Fruit fly (Drosophila melanogaster): ENCODE results near the gene CG17959.

Gene CG17959

DNA sequence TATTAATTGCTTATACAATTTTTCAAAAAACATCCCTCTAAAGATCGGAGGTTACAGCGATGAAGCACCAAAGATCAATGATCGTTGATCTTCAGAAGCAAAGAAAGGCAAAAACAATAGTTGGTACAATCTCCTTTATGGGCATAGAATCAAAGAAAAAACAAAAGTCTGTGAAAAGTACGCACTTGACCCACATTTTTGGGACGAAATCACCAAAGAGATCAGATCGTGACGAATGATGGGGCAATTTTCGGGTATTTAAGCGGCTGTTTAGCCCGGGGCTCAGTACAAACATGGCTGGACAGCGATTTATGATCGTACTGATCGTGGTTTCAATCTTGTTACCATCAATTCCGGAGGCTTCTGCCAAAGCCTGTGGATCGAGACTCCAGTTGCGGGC, at the start of gene CG17959:
Gene CG17959 (plus strand): TSS at position 301 of the 400 bp plus-strand sequence.
- TF ChIP-seq insv (optimal IDR thresholded peaks at IDR 0.05) = no peak
- no peak for TF ChIP-seq Myc (optimal IDR thresholded peaks at IDR 0.05)
- TF ChIP-seq ttk (optimal IDR thresholded peaks at IDR 0.05) = no peak
- no peak for TF ChIP-seq h (optimal IDR thresholded peaks at IDR 0.05)
- no peak for TF ChIP-seq psq (optimal IDR thresholded peaks at IDR 0.05)
- TF ChIP-seq Sin3A (optimal IDR thresholded peaks at IDR 0.05) = no peak

DNA sequence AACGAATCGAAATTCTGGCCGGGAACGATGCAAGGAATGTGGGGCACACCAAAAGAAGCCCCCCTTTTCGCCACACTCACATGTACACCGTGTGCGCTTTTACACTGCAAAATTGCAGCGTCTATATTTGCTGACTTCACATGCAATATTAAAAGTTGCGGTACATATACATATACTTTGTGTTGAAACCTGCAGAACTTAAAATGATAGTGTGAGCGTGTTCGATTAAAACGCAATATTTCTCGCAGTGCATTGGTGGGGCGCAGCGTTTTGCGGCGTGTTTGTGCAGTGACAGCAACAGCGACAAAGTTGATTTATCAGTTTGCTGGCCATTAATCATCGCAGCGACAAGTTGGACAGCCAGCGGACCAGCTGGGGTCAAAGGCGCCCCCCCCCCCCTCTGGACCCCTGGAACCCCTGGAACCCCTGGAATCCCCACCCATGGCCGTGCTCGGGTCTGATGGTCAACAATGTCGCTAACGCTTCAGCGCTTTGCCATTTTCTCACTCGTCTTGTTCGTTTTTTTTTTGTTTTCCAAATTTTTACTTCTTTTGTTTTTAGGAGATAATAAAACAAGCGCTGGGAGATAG, 39.7 kb upstream of the CG17959 start:
- TF ChIP-seq ttk (optimal IDR thresholded peaks at IDR 0.05) (no peak), Sin3A (optimal IDR thresholded peaks at IDR 0.05) (no peak), h (optimal IDR thresholded peaks at IDR 0.05) (no peak), psq (optimal IDR thresholded peaks at IDR 0.05) (no peak), Myc (optimal IDR thresholded peaks at IDR 0.05) (no peak)

DNA sequence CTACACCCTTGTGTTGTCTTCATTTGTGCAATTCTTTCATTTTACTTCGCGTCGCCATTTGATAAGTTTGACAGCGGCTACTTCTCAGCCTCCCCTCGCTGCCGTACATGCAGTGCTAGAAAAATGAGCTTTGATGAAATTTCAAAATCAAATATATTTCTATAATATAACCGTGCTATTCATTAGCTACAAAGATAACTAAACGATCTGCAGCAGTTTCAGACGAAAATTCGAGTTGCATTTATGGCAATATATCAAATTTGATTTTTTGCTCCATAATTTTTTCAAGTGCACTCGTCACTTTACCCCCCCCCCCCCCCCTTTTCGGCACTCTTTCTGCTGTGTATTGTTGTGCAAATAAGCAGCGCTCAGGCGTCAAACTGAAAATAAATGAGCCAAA, 34.3 kb upstream of the CG17959 start:
- no peak for TF ChIP-seq insv (optimal IDR thresholded peaks at IDR 0.05)
- TF ChIP-seq h (optimal IDR thresholded peaks at IDR 0.05) = no peak
- no peak for TF ChIP-seq Sin3A (optimal IDR thresholded peaks at IDR 0.05)
- TF ChIP-seq ttk (optimal IDR thresholded peaks at IDR 0.05) = no peak
- TF ChIP-seq psq (optimal IDR thresholded peaks at IDR 0.05) = no peak
- no peak for TF ChIP-seq Myc (optimal IDR thresholded peaks at IDR 0.05)

DNA sequence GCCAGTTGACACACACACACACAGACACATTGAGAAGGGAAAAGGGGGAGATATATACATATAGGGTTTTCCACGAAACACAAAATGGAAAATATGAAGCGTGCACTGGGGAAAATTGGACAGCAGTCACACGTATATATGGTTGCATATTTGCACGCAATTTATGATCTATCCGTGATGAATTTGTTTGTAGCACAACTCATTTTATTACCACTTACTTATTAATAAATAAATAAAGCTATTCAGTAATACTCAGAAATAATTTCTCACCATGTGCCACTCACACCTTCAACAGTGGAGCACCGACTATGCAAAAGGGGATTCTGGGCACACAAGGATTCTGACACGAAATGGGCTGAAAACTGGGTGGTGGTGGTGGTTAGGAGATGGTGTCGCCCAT, 32.8 kb upstream of the CG17959 start:
- TF ChIP-seq ttk (optimal IDR thresholded peaks at IDR 0.05) (no peak), insv (optimal IDR thresholded peaks at IDR 0.05) (no peak), Sin3A (optimal IDR thresholded peaks at IDR 0.05) (no peak), psq (optimal IDR thresholded peaks at IDR 0.05) (no peak), Myc (optimal IDR thresholded peaks at IDR 0.05) (no peak), h (optimal IDR thresholded peaks at IDR 0.05) (no peak)

DNA sequence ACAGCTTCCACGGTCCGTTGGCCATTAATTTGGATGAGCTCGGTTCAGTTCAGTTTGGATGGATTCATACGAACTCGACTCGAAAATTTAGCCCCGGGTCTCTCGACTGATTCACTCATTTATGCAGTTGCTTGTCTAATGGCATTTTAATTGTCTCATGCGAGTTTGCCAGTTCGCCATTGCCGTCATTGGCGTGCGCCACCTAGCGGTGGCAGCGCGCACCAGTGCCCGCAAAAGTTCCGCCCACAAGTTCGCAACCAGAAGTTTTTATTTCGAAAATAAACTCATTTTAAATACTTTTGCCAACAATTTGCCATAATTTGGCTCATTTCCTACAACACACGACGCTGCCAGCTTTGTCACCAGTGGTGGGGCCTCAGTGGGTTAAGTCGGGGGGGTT, 31.8 kb upstream of the CG17959 start:
- TF ChIP-seq insv (optimal IDR thresholded peaks at IDR 0.05) (no peak), Sin3A (optimal IDR thresholded peaks at IDR 0.05) (no peak), ttk (optimal IDR thresholded peaks at IDR 0.05) (no peak), psq (optimal IDR thresholded peaks at IDR 0.05) (no peak), h (optimal IDR thresholded peaks at IDR 0.05) (no peak), Myc (optimal IDR thresholded peaks at IDR 0.05) (no peak)

DNA sequence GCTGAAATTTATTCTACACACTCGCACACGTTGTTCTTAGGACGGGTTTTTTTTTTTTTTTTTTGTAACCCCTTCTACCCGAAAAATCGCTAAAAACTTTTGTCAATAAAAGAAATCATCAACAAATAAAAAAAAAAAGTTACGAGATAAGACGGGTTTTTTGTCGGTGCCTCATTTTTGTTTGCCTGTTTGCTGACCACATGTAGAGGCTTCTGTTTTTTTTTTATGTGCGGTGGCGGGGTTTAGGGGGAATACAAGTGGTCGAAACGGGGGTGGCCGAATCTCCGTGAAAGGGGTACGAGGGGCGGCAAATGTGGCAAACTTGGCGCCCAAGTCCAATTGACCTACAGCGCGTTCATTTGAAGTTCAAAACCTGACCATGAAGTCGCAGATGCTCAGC, 28.3 kb upstream of the CG17959 start:
- TF ChIP-seq ttk (optimal IDR thresholded peaks at IDR 0.05) = no peak
- no peak for TF ChIP-seq h (optimal IDR thresholded peaks at IDR 0.05)
- no peak for TF ChIP-seq Sin3A (optimal IDR thresholded peaks at IDR 0.05)
- no peak for TF ChIP-seq psq (optimal IDR thresholded peaks at IDR 0.05)
- TF ChIP-seq insv (optimal IDR thresholded peaks at IDR 0.05) = no peak
- no peak for TF ChIP-seq Myc (optimal IDR thresholded peaks at IDR 0.05)

DNA sequence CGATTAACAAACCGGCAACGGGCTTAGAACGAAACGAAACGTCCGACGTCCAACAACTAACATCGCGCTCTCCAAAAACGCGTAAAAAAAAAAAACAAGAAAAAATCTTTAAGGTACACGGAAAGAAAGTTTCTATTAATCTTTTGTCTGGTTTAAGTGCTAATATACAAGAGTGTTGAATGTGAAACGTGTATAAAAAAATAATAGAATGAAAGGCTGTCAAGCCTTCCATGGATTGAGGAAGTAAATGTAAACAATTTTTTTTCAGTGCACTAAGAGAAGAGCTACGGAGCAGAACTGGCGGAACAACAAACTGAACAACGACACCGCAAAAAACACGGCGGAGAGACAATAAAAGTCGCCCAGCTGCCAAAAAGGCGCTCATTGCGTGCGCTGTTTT, 27.2 kb upstream of the CG17959 start, which contains the start of gene CG3588:
Gene CG3588 (plus strand): TSS at position 29 of the 400 bp plus-strand sequence.
- no peak for TF ChIP-seq h (optimal IDR thresholded peaks at IDR 0.05)
- TF ChIP-seq Myc (optimal IDR thresholded peaks at IDR 0.05) = no peak
- TF ChIP-seq ttk (optimal IDR thresholded peaks at IDR 0.05) = no peak
- no peak for TF ChIP-seq psq (optimal IDR thresholded peaks at IDR 0.05)
- TF ChIP-seq insv (optimal IDR thresholded peaks at IDR 0.05) = no peak
- no peak for TF ChIP-seq Sin3A (optimal IDR thresholded peaks at IDR 0.05)

DNA sequence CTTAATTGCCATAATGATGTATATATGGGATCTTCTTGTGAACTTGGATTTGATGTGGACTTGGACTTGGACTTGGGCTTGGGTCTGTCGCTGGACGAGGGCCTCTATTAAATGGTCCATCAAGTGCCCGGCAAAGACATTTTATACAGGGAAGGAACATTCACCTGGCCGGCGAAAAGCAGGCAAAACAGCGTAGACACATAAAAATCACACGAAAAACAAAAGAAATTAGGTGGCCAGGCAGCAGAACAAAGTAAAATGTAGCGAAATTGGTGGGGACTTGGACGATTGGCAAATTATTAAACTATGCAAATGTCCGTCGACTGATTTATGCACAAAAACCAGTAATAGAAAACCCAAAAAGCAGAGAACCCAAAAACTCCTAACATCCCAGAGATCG, 19.7 kb upstream of the CG17959 start, which contains the start of gene CG14424:
Gene CG14424 (minus strand): TSS at position 101 of the 400 bp plus-strand sequence.
- TF ChIP-seq Sin3A (optimal IDR thresholded peaks at IDR 0.05) = no peak
- no peak for TF ChIP-seq psq (optimal IDR thresholded peaks at IDR 0.05)
- no peak for TF ChIP-seq h (optimal IDR thresholded peaks at IDR 0.05)
- TF ChIP-seq ttk (optimal IDR thresholded peaks at IDR 0.05) = no peak
- TF ChIP-seq insv (optimal IDR thresholded peaks at IDR 0.05) = no peak
- TF ChIP-seq Myc (optimal IDR thresholded peaks at IDR 0.05) = no peak

DNA sequence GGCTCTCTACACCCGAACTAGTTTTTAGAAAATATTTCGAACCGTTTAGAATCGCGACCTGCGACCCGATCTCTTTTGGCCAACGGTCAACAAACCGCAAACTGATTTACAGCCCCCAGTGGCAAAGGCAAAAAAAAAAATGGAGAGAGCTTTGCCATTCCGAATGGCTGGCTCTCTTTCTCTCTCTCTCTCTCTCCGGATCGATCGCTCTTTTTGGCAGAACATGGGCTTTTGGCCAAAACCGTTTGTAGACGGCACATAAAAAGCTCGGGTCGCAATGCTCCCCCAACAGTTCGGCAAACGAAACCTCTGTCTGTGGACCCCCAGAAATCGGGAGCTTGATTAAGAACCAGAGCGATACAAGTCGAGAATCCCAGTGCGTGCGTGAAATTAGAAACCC, 17.4 kb upstream of the CG17959 start, which contains the start of gene CG32793:
Gene CG32793 (plus strand): TSS at position 301 of the 400 bp plus-strand sequence.
- TF ChIP-seq Myc (optimal IDR thresholded peaks at IDR 0.05) (no peak), psq (optimal IDR thresholded peaks at IDR 0.05) (no peak)

DNA sequence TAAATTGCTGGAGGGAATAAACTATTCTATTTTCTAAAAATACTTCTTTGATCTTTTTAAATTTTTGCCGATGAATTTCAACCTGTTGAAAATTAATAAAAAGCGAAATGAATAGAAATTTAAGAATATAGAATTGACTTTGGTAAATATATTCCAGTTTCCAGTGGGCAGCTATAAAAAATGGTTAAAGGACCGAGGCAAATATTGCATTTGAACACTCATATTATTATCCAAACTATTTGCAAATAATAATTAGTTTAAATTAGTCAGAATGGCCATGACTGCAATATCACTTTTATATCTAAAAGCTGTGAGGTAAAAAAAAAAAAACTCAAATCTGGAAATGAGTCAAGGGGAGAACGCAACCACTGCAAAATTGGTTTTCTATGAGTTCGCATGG, 12.1 kb upstream of the CG17959 start, which contains the start of gene CG3592:
Gene CG3592 (plus strand): TSS at position 301 of the 400 bp plus-strand sequence.
- TF ChIP-seq ttk (optimal IDR thresholded peaks at IDR 0.05) (no peak), psq (optimal IDR thresholded peaks at IDR 0.05) (no peak), insv (optimal IDR thresholded peaks at IDR 0.05) (no peak), Myc (optimal IDR thresholded peaks at IDR 0.05) (no peak), Sin3A (optimal IDR thresholded peaks at IDR 0.05) (no peak), h (optimal IDR thresholded peaks at IDR 0.05) (no peak)

DNA sequence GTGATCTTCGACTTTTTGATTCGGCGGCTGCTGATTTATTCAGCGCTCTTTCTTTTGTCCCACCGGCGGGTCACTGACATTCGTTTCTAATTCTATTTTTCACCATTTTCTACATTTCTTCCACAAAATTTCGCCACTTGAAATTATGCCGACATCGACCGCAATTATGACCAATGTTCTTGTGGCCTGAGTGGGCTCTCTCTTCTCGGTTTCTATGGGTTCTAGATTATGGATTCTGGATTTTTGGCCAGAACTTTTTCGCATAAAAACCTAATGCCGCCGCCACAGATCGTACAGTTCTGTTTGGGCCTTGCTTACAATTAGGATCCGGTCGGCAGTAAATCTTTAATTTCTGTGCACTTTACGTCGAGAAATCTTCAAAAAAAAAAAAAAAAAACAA, 10.2 kb upstream of the CG17959 start, which contains the start of gene CG3598:
Gene CG3598 (plus strand): TSS at position 301 of the 400 bp plus-strand sequence.
- TF ChIP-seq psq (optimal IDR thresholded peaks at IDR 0.05) (no peak), h (optimal IDR thresholded peaks at IDR 0.05) (no peak)

DNA sequence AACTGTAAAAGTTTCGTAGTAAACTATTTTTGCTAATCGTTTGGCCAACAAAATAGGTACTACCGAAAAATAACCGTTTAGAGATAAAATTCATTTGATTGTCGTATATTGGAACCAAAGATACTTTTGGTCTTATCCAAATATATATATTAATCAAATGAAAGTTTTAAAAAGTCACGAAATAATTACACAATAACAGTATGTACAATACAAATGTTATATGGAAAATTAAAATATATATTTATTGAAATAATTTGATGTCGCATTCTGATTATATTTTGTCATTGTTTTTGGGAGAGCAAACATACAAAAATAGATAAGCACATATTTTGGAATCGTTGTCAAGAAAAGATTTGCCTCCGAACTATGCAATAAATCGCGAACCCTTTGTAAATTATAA, 8.3 kb upstream of the CG17959 start, which contains the start of gene CG14420:
Gene CG14420 (plus strand): TSS at position 301 of the 400 bp plus-strand sequence.
- TF ChIP-seq Sin3A (optimal IDR thresholded peaks at IDR 0.05) (no peak), h (optimal IDR thresholded peaks at IDR 0.05) (no peak), psq (optimal IDR thresholded peaks at IDR 0.05) (no peak), Myc (optimal IDR thresholded peaks at IDR 0.05) (no peak)

DNA sequence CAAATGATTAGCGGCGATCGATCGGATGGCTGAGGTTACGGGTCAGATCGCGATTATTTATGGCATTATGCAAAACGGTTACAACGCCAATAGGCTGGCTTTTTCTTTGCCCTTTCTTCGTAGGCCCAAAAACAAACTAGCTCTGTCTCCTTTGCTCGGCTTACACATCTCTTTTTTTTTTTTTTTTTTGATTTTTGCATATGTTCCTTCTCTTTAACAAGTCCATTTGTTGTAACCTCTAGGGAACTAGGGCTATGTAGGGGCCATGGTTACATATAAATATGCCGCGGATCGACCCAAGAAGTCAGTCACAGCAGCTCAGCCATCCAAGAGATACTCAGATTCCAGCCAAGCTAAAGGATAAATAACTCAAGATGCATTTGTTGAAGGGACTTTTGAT, 5.8 kb upstream of the CG17959 start, which contains the start of gene CG14421:
Gene CG14421 (plus strand): TSS at position 301 of the 400 bp plus-strand sequence.
- TF ChIP-seq Sin3A (optimal IDR thresholded peaks at IDR 0.05) (no peak), insv (optimal IDR thresholded peaks at IDR 0.05) (no peak), ttk (optimal IDR thresholded peaks at IDR 0.05) (no peak), Myc (optimal IDR thresholded peaks at IDR 0.05) (no peak), h (optimal IDR thresholded peaks at IDR 0.05) (no peak), psq (optimal IDR thresholded peaks at IDR 0.05) (no peak)
